Worm (Caenorhabditis elegans) whole organism, L1 larva: ENCODE measurements around the gene Y7A9A.1.

ENCODE experiments used
- alr-1 ChIP-seq: fragments of 200-800 bp; sonication (Bioruptor generic); optimal IDR thresholded peaks from 2 replicates; lab custom pipeline; 2018; ENCODE audit warnings: borderline replicate concordance, mild to moderate bottlenecking, missing genetic modification characterization, missing compliant biosample characterization
- ama-1 ChIP-seq: fragments of 150-350 bp; optimal IDR thresholded peaks from 2 replicates; lab custom pipeline; 2014
- blmp-1 ChIP-seq: fragments of 150-350 bp; optimal IDR thresholded peaks from 2 replicates; lab custom pipeline; 2014; ENCODE audit warnings: missing biosample characterization, missing genetic modification characterization
- ceh-8 ChIP-seq: fragments of 200-800 bp; sonication (Bioruptor generic); optimal IDR thresholded peaks from 2 replicates; lab custom pipeline; 2018; ENCODE audit warnings: mild to moderate bottlenecking, missing genetic modification characterization, moderate library complexity, missing compliant biosample characterization
- ceh-82 ChIP-seq, 3 experiments: fragments of 150-350 bp in 1 of 3; sonication (generic microtip) in 2 of 3; optimal IDR thresholded peaks; 2 replicates each; lab custom pipeline; 2014 to 2017; ENCODE audit warnings: missing biosample characterization in 3 of 3, missing genetic modification characterization in 3 of 3
- efl-1 ChIP-seq, 4 experiments: fragments of 150-350 bp; optimal IDR thresholded peaks in 3 of 4; peaks in 1 of 4; 1 replicate in 1 of 4; 2 replicates in 3 of 4; lab custom pipeline; 2014; ENCODE audit warnings: missing biosample characterization in 2 of 4, missing genetic modification characterization in 2 of 4, missing genetic modification reagents in 2 of 4
- elt-2 ChIP-seq: sonication (generic microtip); optimal IDR thresholded peaks from 2 replicates; lab custom pipeline; 2016; ENCODE audit warnings: missing genetic modification characterization, mild to moderate bottlenecking, inconsistent platforms, missing compliant biosample characterization, missing genetic modification reagents
- elt-3 ChIP-seq, 6 experiments: fragments of 150-350 bp in 1 of 6; sonication (generic microtip); optimal IDR thresholded peaks; 2 replicates each; lab custom pipeline; 2017 to 2018; ENCODE audit warnings: missing biosample characterization in 6 of 6, missing genetic modification characterization in 6 of 6, inconsistent platforms in 1 of 6
- fkh-4 ChIP-seq: sonication (generic microtip); optimal IDR thresholded peaks from 2 replicates; lab custom pipeline; 2016; ENCODE audit warnings: missing compliant biosample characterization, missing genetic modification characterization, borderline replicate concordance
- hlh-17 ChIP-seq: fragments of 200-800 bp; sonication (Bioruptor generic); optimal IDR thresholded peaks from 2 replicates; lab custom pipeline; 2018; ENCODE audit warnings: missing genetic modification characterization, mild to moderate bottlenecking, missing compliant biosample characterization, moderate library complexity, borderline replicate concordance
- jun-1 ChIP-seq: fragments of 150-350 bp; optimal IDR thresholded peaks from 2 replicates; lab custom pipeline; 2014; ENCODE audit warnings: missing biosample characterization, missing genetic modification reagents, missing genetic modification characterization
- lin-14 ChIP-seq: fragments of 200-800 bp; sonication (Bioruptor generic); optimal IDR thresholded peaks from 2 replicates; lab custom pipeline; 2018; ENCODE audit warnings: mild to moderate bottlenecking, missing genetic modification characterization, moderate library complexity, missing compliant biosample characterization
- lin-15B ChIP-seq: fragments of 150-350 bp; sonication (generic microtip); optimal IDR thresholded peaks from 3 replicates; lab custom pipeline; 2014; ENCODE audit warnings: missing biosample characterization, missing genetic modification characterization
- lin-35 ChIP-seq, 2 experiments: fragments of 150-350 bp; optimal IDR thresholded peaks; 2 replicates each; lab custom pipeline; 2014; ENCODE audit warnings: missing biosample characterization in 2 of 2, missing genetic modification characterization in 2 of 2, missing genetic modification reagents in 2 of 2
- lin-39 ChIP-seq: fragments of 150-350 bp; optimal IDR thresholded peaks from 2 replicates; lab custom pipeline; 2014; ENCODE audit warnings: missing biosample characterization, missing genetic modification reagents, missing genetic modification characterization
- lsy-2 ChIP-seq, 2 experiments: fragments of 150-350 bp; optimal IDR thresholded peaks; 2 replicates each; lab custom pipeline; 2014; ENCODE audit warnings: missing biosample characterization in 2 of 2, missing genetic modification characterization in 2 of 2
- mab-9 ChIP-seq: fragments of 200-800 bp; sonication (Bioruptor generic); IDR thresholded peaks from 2 replicates; pipeline ENCODE4 v1.3.6; 2022; ENCODE audit warnings: missing genetic modification reagents, missing genetic modification characterization, missing compliant biosample characterization
- mdl-1 ChIP-seq, 2 experiments: fragments of 150-350 bp; optimal IDR thresholded peaks; 2 replicates each; lab custom pipeline; 2014 to 2017; ENCODE audit warnings: missing biosample characterization in 2 of 2, missing genetic modification characterization in 2 of 2, inconsistent platforms in 1 of 2
- mef-2 ChIP-seq: fragments of 150-350 bp; optimal IDR thresholded peaks from 2 replicates; lab custom pipeline; 2014; ENCODE audit warnings: missing biosample characterization, missing genetic modification characterization
- nhr-12 ChIP-seq: sonication (generic microtip); optimal IDR thresholded peaks from 2 replicates; lab custom pipeline; 2017; ENCODE audit warnings: missing biosample characterization, missing genetic modification characterization
- nhr-19 ChIP-seq: fragments of 200-800 bp; sonication (Bioruptor generic); conservative IDR thresholded peaks from 2 replicates; pipeline ENCODE4 v1.3.6; 2022; ENCODE audit warnings: missing genetic modification characterization, missing compliant biosample characterization
- nhr-20 ChIP-seq: sonication (generic microtip); optimal IDR thresholded peaks from 2 replicates; lab custom pipeline; 2016; ENCODE audit warnings: mild to moderate bottlenecking, missing genetic modification characterization, missing compliant biosample characterization
- nhr-237 ChIP-seq: fragments of 150-350 bp; optimal IDR thresholded peaks from 2 replicates; lab custom pipeline; 2014; ENCODE audit warnings: missing biosample characterization, missing genetic modification characterization
- nhr-71 ChIP-seq: sonication (generic microtip); optimal IDR thresholded peaks from 2 replicates; lab custom pipeline; 2016; ENCODE audit warnings: mild to moderate bottlenecking, missing genetic modification characterization, moderate library complexity, missing compliant biosample characterization
- nhr-77 ChIP-seq: fragments of 150-350 bp; optimal IDR thresholded peaks from 2 replicates; lab custom pipeline; 2014; ENCODE audit warnings: missing biosample characterization, missing genetic modification characterization
- nhr-84 ChIP-seq: sonication (generic microtip); optimal IDR thresholded peaks from 2 replicates; lab custom pipeline; 2017; ENCODE audit warnings: missing biosample characterization, missing genetic modification characterization
- nhr-85 ChIP-seq: sonication (generic microtip); peaks from one replicate; lab custom pipeline; 2016; ENCODE audit warnings: missing genetic modification characterization, inconsistent platforms, missing compliant biosample characterization
- nhr-90 ChIP-seq: sonication (generic microtip); optimal IDR thresholded peaks from 2 replicates; lab custom pipeline; 2016; ENCODE audit warnings: mild to moderate bottlenecking, missing genetic modification characterization, missing compliant biosample characterization; ENCODE audit not compliant: poor library complexity
- pag-3 ChIP-seq: sonication (generic microtip); optimal IDR thresholded peaks from 2 replicates; lab custom pipeline; 2017; ENCODE audit warnings: missing genetic modification characterization, mild to moderate bottlenecking, missing compliant biosample characterization, antibody characterized with exemption, borderline replicate concordance; ENCODE audit not compliant: insufficient read depth
- rnt-1 ChIP-seq: sonication (generic microtip); optimal IDR thresholded peaks from 2 replicates; lab custom pipeline; 2016; ENCODE audit warnings: mild to moderate bottlenecking, missing genetic modification characterization, moderate library complexity, missing compliant biosample characterization
- snu-23 ChIP-seq: sonication (generic microtip); optimal IDR thresholded peaks from 2 replicates; lab custom pipeline; 2016; ENCODE audit warnings: missing genetic modification characterization, missing compliant biosample characterization
- sup-37 ChIP-seq: fragments of 200-800 bp; sonication (Bioruptor generic); optimal IDR thresholded peaks from 2 replicates; lab custom pipeline; 2018; ENCODE audit warnings: mild to moderate bottlenecking, missing genetic modification characterization, missing compliant biosample characterization
- unc-130 ChIP-seq: fragments of 150-350 bp; optimal IDR thresholded peaks from 2 replicates; lab custom pipeline; 2017; ENCODE audit warnings: missing biosample characterization, missing genetic modification characterization, inconsistent platforms
- zag-1 ChIP-seq: fragments of 150-350 bp; optimal IDR thresholded peaks from 2 replicates; lab custom pipeline; 2014; ENCODE audit warnings: missing biosample characterization, missing genetic modification characterization

The Y7A9A.1 gene

ce11 chrIV:16170606-16171033 lies 26.2 kb upstream of the Y7A9A.1 start, which contains the start of gene gln-3 (continued):
- no peak for TF ChIP-seq pag-3 (tag; lab: Kevin White, UChicago)
- TF ChIP-seq nhr-84 (tag; lab: Kevin White, UChicago): no peak
- peak; percentile 72 for TF ChIP-seq nhr-90 (tag; lab: Kevin White, UChicago)
- TF ChIP-seq lin-35 (GFP tag; optimal IDR thresholded peaks at IDR 0.05; lab: Kevin White, UChicago): peak in 1 of 2 experiments; percentile 57
- TF ChIP-seq lin-15B (tag; lab: Kevin White, UChicago): no peak
- TF ChIP-seq nhr-77 (tag; lab: Kevin White, UChicago): no peak
- no peak for TF ChIP-seq lin-39 (tag; lab: Kevin White, UChicago)
- no peak for TF ChIP-seq nhr-12 (tag; lab: Kevin White, UChicago)
- 0 out of 2 replicates have a peak, but pooled peaks have one; percentile 29 for TF ChIP-seq mab-9 (GFP tag; lab: Robert Waterston, UW)
- TF ChIP-seq unc-130 (tag; lab: Kevin White, UChicago): peak; percentile 57
- TF ChIP-seq nhr-71 (tag; lab: Kevin White, UChicago): peak; percentile 75
- no peak for TF ChIP-seq fkh-4 (tag; lab: Kevin White, UChicago)

- TF ChIP-seq unc-130 (tag; lab: Kevin White, UChicago) (peak; percentile 77), blmp-1 (peak; percentile 63), zag-1 (tag; lab: Kevin White, UChicago) (no peak), rnt-1 (tag; lab: Kevin White, UChicago) (peak; percentile 74), jun-1 (tag; lab: Kevin White, UChicago) (no peak), lsy-2 (tag; optimal IDR thresholded peaks at IDR 0.05; lab: Kevin White, UChicago) (peak in 1 of 2 experiments; percentile 8), efl-1 (optimal IDR thresholded peaks at IDR 0.05; lab: Kevin White, UChicago) (peak in 1 of 2 experiments; percentile 1), efl-1 (GFP tag; optimal IDR thresholded peaks at IDR 0.05 in 1 of 2; lab: Kevin White, UChicago) (no peak), lin-14 (GFP tag; lab: Kevin White, UChicago) (peak; percentile 58), ceh-8 (no peak), nhr-237 (tag; lab: Kevin White, UChicago) (no peak), ceh-82 (tag; optimal IDR thresholded peaks at IDR 0.05; lab: Kevin White, UChicago) (no peak), nhr-19 (GFP tag; lab: Robert Waterston, UW) (peak; percentile 72), elt-2 (tag; lab: Kevin White, UChicago) (peak; percentile 76), snu-23 (GFP tag; lab: Kevin White, UChicago) (peak; percentile 38), ama-1 (lab: Kevin White, UChicago) (peak; percentile 7), nhr-71 (tag; lab: Kevin White, UChicago) (peak; percentile 65), lin-35 (GFP tag; optimal IDR thresholded peaks at IDR 0.05; lab: Kevin White, UChicago) (peak in 1 of 2 experiments; percentile 34), mdl-1 (tag; optimal IDR thresholded peaks at IDR 0.05; lab: Kevin White, UChicago) (peak in 1 of 2 experiments; percentile 40), elt-3 (tag; optimal IDR thresholded peaks at IDR 0.05; lab: Kevin White, UChicago) (peak in 2 of 6 experiments; percentile 3 to 69), nhr-85 (tag; lab: Kevin White, UChicago) (peak; percentile 16), nhr-20 (peak; percentile 38)
Measured at ce11 chrIV:16171326-16171725, 25.5 kb upstream of the Y7A9A.1 start.

- TF ChIP-seq nhr-85 (tag; lab: Kevin White, UChicago): no peak
- TF ChIP-seq lin-14 (GFP tag; lab: Kevin White, UChicago): peak; percentile 1
- TF ChIP-seq mef-2: no peak
- TF ChIP-seq elt-2 (tag; lab: Kevin White, UChicago): peak; percentile 8
- TF ChIP-seq sup-37 (GFP tag; lab: Kevin White, UChicago): no peak
- peak in 1 of 2 experiments; percentile 11 for TF ChIP-seq lsy-2 (tag; optimal IDR thresholded peaks at IDR 0.05; lab: Kevin White, UChicago)
- TF ChIP-seq lin-35 (GFP tag; optimal IDR thresholded peaks at IDR 0.05; lab: Kevin White, UChicago): no peak
- no peak for TF ChIP-seq alr-1 (tag; lab: Kevin White, UChicago)
- peak; percentile 49 for TF ChIP-seq blmp-1
- peak; percentile 13 for TF ChIP-seq nhr-20
- TF ChIP-seq hlh-17 (GFP tag; lab: Kevin White, UChicago): no peak
- TF ChIP-seq nhr-90 (tag; lab: Kevin White, UChicago): peak; percentile 27
- peak in 1 of 2 experiments; percentile 7 for TF ChIP-seq mdl-1 (tag; optimal IDR thresholded peaks at IDR 0.05; lab: Kevin White, UChicago)
- TF ChIP-seq ama-1 (lab: Kevin White, UChicago): peak; percentile 80
Measured at ce11 chrIV:16172786-16173371, 23.9 kb upstream of the Y7A9A.1 start.
